Worm (Caenorhabditis elegans): ENCODE data around the gene tiar-1.

ce11 chrII:5747312-5747711 lies 32.7 kb upstream of the tiar-1 start:
- TF ChIP-seq sea-2 (GFP tag; optimal IDR thresholded peaks at IDR 0.05) (no peak), nhr-28 (tag; optimal IDR thresholded peaks at IDR 0.05) (no peak), lin-39 (tag; optimal IDR thresholded peaks at IDR 0.05) (no peak), nhr-67 (tag; optimal IDR thresholded peaks at IDR 0.05) (no peak), nhr-11 (tag; optimal IDR thresholded peaks at IDR 0.05) (no peak)

Measured in whole organism, L3 larva.